Fruit fly (Drosophila melanogaster): Measurements from ENCODE around the gene Der-1.

The Der-1 gene

DNA sequence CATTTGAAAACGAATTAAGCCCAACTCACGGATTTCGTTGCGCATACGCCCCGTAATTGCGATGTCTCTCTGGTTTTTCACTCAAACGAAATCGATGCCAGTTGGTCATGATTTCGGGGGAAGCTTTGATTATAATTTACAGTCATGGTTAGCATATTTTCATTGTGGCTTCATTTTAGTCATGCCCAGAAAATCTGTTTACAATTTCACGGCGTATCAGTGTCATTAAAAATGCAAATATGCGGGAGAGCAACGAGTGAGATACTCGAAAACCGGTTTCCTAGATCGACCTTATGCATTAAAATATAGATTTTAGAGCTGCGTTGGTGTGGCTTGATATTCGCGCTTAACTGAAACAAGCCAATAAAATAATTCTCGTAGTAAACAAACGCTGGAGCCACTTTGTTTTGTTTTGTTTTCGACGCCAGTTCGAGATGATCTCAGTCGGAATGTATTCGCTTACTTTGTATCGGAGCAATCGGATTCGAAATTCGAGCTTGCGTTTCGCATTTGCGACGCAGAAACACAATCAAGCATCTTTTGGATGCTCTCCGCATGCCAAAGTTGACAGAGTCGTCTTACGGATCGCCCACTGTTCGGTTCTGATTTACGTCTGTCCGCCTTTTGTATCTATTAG is 43.1 kb upstream of the Der-1 start:
- TF ChIP-seq svp (GFP tag) (peak; percentile 47), dsx (GFP tag; optimal IDR thresholded peaks at IDR 0.05; ENCODE audit: poor library complexity, severe bottlenecking) (peak; percentile 94), cyc (GFP tag; optimal IDR thresholded peaks at IDR 0.05) (no peak)

DNA sequence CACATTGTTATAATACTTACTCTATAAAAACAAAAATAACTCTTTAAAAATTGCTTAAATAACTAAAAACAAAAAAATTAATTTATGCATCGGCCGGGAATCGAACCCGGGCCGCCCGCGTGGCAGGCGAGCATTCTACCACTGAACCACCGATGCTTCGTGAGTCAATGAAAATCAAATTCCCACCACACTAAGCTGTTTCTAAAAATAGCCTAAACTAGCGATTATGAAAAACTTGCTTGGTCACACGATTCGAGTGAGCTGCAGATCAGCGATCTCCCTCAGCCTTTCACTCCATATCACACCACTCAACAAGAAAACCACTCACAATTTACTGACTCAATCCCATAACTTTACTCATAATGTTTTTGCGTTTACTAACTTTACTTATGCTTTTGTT is 35.8 kb upstream of the Der-1 start:
- TF ChIP-seq Met (GFP tag; optimal IDR thresholded peaks at IDR 0.05) (no peak), esn (GFP tag; optimal IDR thresholded peaks at IDR 0.05) (no peak), lz (GFP tag; optimal IDR thresholded peaks at IDR 0.05) (no peak), eg (GFP tag; IDR thresholded peaks at IDR 0.05) (no peak), svp (GFP tag) (no peak), Blimp-1 (GFP tag; optimal IDR thresholded peaks at IDR 0.05) (no peak), CG11902 (GFP tag; optimal IDR thresholded peaks at IDR 0.05) (no peak), net (GFP tag; optimal IDR thresholded peaks at IDR 0.05) (no peak)

DNA sequence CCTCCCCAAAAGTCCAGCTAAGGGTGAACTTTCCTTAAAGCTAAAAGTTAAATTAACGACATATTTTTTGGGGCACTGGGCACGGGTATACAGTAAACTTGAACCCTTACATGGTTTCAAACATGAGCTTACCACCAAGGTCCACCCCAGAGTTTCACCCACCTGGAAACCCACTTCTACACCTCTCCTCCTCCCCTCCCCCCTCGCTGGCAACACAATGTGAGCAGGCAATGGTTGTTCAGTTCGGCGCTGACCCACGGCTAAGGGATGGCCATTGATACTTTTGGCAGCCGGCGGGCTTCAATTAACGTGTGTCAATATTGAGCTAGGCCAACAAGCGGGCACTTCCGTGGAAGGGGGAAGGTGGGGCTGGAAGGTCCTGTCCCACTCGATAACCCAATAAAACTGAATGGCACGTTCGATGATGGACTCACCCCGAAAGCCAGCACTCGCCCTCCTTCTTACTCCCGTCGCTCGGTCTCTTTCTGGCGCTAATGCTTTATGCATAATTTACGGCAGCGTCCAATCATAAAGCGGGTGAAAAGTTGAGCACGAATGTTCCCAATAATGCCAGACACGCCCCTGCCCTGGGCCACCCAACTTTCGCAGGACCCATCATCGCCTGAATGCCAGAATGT is 29.2 kb upstream of the Der-1 start:
- TF ChIP-seq svp (GFP tag), result peak; percentile 51
- no peak for TF ChIP-seq vri (GFP tag; optimal IDR thresholded peaks at IDR 0.05)

DNA sequence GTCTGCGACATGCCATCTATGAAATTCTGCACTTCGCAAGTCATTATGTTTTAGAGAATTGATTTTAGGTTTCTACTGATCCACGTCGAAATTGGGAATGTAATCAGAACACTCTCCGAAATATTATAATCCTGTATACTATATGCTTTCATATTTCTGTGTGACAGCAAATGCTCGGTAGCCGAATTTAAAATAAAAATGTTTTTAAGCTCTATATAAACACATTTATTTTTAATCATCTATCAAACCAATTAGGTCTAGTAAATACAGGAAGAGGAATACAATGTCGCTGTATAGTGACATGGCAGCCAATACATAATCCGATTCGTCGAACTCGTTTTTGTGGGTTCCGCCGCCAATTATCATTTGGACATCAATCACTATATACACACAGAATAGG is 28.1 kb upstream of the Der-1 start, which contains the start of gene CG15357:
Gene CG15357 (minus strand): TSS at position 101 of the 400 bp plus-strand sequence.
- TF ChIP-seq OdsH (GFP tag; optimal IDR thresholded peaks at IDR 0.05) (no peak), fkh (GFP tag; optimal IDR thresholded peaks at IDR 0.05) (no peak), Hr38 (GFP tag; optimal IDR thresholded peaks at IDR 0.05) (no peak), net (GFP tag; optimal IDR thresholded peaks at IDR 0.05) (no peak), Eip78C (GFP tag) (no peak), Sox15 (GFP tag; optimal IDR thresholded peaks at IDR 0.05) (no peak), ss (GFP tag; optimal IDR thresholded peaks at IDR 0.05) (no peak), CG32006 (GFP tag; optimal IDR thresholded peaks at IDR 0.05) (no peak), CG8119 (GFP tag; IDR thresholded peaks at IDR 0.05) (no peak), CG7368 (GFP tag; optimal IDR thresholded peaks at IDR 0.05) (no peak), Blimp-1 (GFP tag; optimal IDR thresholded peaks at IDR 0.05) (no peak), CG3919 (GFP tag; optimal IDR thresholded peaks at IDR 0.05) (no peak), CG1621 (tag; optimal IDR thresholded peaks at IDR 0.05) (no peak), Hr39 (GFP tag; optimal IDR thresholded peaks at IDR 0.05) (no peak), acj6 (GFP tag; optimal IDR thresholded peaks at IDR 0.05) (no peak), CG8632 (GFP tag; optimal IDR thresholded peaks at IDR 0.05) (no peak), CG11902 (GFP tag; optimal IDR thresholded peaks at IDR 0.05) (no peak), CG16779 (tag; optimal IDR thresholded peaks at IDR 0.05) (no peak)

DNA sequence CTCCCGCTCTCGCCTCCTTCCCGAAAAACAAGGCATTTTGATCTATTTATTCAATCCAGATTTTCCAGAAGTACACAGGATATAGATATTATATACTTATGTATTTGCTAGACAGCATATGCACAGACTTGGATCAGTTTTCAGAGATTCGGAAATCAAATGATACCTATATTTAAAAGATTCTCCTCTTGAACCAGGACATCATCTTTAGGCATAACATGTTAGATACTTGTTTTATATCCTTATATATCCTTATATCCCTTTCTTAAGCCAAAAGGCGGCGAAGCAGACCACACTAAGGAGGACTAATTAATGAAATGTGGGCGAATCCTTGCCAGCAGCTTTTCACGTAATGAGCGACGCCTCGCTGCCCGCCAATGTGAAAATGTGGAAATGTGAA is 27.1 kb upstream of the Der-1 start, which contains the start of gene CG33673:
Gene CG33673 (minus strand): TSS at position 101 of the 400 bp plus-strand sequence.
- TF ChIP-seq CG31627 (GFP tag; optimal IDR thresholded peaks at IDR 0.05) (no peak), Eip78C (GFP tag) (no peak), CG11762 (GFP tag; optimal IDR thresholded peaks at IDR 0.05; ENCODE audit: insufficient read depth) (no peak), Gug (GFP tag; IDR thresholded peaks at IDR 0.05) (no peak), CG6854 (GFP tag; optimal IDR thresholded peaks at IDR 0.05) (no peak), salr (GFP tag; optimal IDR thresholded peaks at IDR 0.05) (no peak), CG11294 (GFP tag; IDR thresholded peaks at IDR 0.05) (no peak), lz (GFP tag; optimal IDR thresholded peaks at IDR 0.05) (no peak), CG3032 (tag; optimal IDR thresholded peaks at IDR 0.05) (no peak), CG3919 (GFP tag; optimal IDR thresholded peaks at IDR 0.05) (no peak), CG1621 (tag; optimal IDR thresholded peaks at IDR 0.05) (no peak), CG7368 (GFP tag; optimal IDR thresholded peaks at IDR 0.05) (no peak), Met (GFP tag; optimal IDR thresholded peaks at IDR 0.05) (no peak), esn (GFP tag; optimal IDR thresholded peaks at IDR 0.05) (no peak), Hr4 (GFP tag; optimal IDR thresholded peaks at IDR 0.05) (no peak), Ets21C (GFP tag; optimal IDR thresholded peaks at IDR 0.05) (no peak), CG4318 (GFP tag; optimal IDR thresholded peaks at IDR 0.05) (no peak)

All from whole organism, prepupa.